Worm (Caenorhabditis elegans): ENCODE results near the gene T23G7.3.

The T23G7.3 gene

DNA sequence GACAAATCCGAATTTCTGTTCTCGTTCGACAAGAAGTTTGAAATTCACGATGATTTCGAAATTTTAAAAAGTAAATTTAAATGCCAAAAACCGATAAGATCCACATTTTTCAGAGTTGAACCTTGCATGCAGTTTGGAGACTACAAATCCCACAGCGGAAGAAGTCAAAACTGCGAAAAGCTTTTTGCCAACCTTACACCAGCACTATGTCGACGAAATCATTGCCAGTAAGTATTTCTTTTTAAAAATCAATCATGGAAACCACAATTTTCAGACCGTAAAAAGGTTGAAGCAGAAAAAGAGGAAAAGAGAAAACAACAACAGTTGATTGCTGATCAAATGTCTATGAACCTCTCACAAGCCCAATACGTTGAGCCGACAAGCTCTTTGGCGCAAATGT is 3.2 kb upstream of the T23G7.3 start:
- TF ChIP-seq snpc-4 (tag; optimal IDR thresholded peaks at IDR 0.05) (no peak), nhr-28 (tag; optimal IDR thresholded peaks at IDR 0.05) (no peak), nhr-237 (tag; optimal IDR thresholded peaks at IDR 0.05) (no peak), cnd-1 (tag; optimal IDR thresholded peaks at IDR 0.05) (no peak), ceh-39 (tag; optimal IDR thresholded peaks at IDR 0.05) (no peak), ham-2 (GFP tag; optimal IDR thresholded peaks at IDR 0.05) (no peak)

ce11 chrII:9170048-9170447 is 2.4 kb upstream of the T23G7.3 start:
- no peak for TF ChIP-seq mls-2 (tag; optimal IDR thresholded peaks at IDR 0.05)
- no peak for TF ChIP-seq blmp-1 (tag; optimal IDR thresholded peaks at IDR 0.05)
- no peak for TF ChIP-seq lsy-2 (tag; optimal IDR thresholded peaks at IDR 0.05)
- no peak for TF ChIP-seq M03D4.4 (tag; optimal IDR thresholded peaks at IDR 0.05)
- TF ChIP-seq unc-120 (tag; optimal IDR thresholded peaks at IDR 0.05; ENCODE audit: poor library complexity, severe bottlenecking), result no peak
- no peak for TF ChIP-seq pha-4 (tag; optimal IDR thresholded peaks at IDR 0.05)
- no peak for TF ChIP-seq hlh-1 (tag; optimal IDR thresholded peaks at IDR 0.05)
- TF ChIP-seq lin-32 (GFP tag; optimal IDR thresholded peaks at IDR 0.05), result no peak
- no peak for TF ChIP-seq nhr-76 (tag; optimal IDR thresholded peaks at IDR 0.05)
- TF ChIP-seq mab-5 (tag; optimal IDR thresholded peaks at IDR 0.05), result no peak
- TF ChIP-seq ceh-43 (GFP tag; optimal IDR thresholded peaks at IDR 0.05), result no peak
- no peak for TF ChIP-seq elt-3 (tag; optimal IDR thresholded peaks at IDR 0.05)
- TF ChIP-seq flh-1 (GFP tag; optimal IDR thresholded peaks at IDR 0.05), result no peak
- TF ChIP-seq nhr-237 (tag; optimal IDR thresholded peaks at IDR 0.05), result no peak

DNA sequence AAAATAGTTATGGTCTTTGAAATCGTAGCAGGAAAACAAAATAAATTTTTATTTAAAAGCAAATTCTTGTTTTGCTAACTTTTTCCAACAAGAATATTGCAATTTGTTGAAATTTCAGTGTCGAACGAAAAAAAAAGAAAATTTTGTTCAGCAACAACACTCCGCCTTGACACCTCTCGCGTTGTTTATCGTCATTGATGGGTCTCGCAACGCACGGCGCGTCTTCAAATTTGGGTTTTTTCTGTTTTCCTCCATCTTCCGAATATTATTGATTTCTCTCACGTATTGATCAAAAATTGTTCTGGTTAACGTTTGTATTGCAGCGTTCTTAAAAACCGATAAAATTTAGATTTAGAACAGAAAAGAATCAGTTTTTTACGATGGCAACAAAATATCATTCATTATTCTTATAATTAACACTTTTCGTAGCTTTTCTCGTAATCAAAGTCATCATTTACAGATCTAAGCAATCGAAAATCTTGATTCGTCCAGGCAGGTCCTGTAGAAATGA is 1.9 kb upstream of the T23G7.3 start, which contains the start of gene dpl-1:
dpl-1 (plus strand) TSS at position 461 of the 511 bp plus-strand sequence.
- TF ChIP-seq elt-1 (tag; optimal IDR thresholded peaks at IDR 0.05; ENCODE audit: borderline replicate concordance, insufficient read depth), result no peak
- no peak for TF ChIP-seq nhr-237 (tag; optimal IDR thresholded peaks at IDR 0.05)
- TF ChIP-seq mep-1 (tag; optimal IDR thresholded peaks at IDR 0.05), result peak; percentile 71
- TF ChIP-seq lsy-2 (tag; optimal IDR thresholded peaks at IDR 0.05), result peak; percentile 24

DNA sequence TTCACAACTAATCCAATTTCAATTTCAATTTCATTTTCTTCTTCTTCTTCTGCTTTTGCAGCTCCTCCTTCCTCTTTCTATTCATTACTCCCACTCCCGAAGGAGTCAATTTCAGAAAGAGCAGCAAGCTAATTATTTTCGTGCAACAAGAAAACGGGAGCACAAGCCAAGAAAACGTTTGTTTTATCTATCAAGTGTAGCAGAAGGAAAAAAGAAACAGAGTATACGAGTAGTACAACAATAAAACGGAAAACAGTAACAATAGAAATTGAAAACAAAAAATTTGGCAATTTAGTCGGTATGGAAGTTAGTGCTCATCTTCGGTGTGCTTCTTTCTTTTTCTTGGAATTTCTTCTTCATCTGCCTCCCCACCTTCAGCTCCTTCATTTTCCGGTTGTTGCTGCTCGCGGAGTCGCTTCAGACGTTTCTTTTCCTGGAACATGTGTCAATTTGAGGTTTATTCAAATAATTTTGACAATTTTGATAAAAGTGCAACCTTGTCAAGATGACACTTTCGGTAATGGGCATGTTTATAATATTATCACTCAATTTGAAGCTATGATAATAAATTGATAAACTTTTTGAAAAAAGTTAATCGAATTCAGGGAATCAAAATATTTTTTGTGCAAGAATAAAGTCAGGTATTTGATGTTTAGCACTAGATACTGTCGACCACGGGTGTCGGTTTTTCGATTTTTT is 1.7 kb downstream of the T23G7.3 start, which contains the start of gene W07A12.8:
W07A12.8 (minus strand) TSS at position 51 of the 699 bp plus-strand sequence.
- no peak for TF ChIP-seq mls-2 (tag; optimal IDR thresholded peaks at IDR 0.05)
- TF ChIP-seq unc-39 (tag; optimal IDR thresholded peaks at IDR 0.05), result no peak
- TF ChIP-seq ces-1 (GFP tag; optimal IDR thresholded peaks at IDR 0.05), result peak; percentile 43
- TF ChIP-seq unc-120 (tag; optimal IDR thresholded peaks at IDR 0.05; ENCODE audit: poor library complexity, severe bottlenecking), result no peak
- no peak for TF ChIP-seq lin-13 (tag; optimal IDR thresholded peaks at IDR 0.05)
- TF ChIP-seq mab-5 (tag; optimal IDR thresholded peaks at IDR 0.05), result no peak

DNA sequence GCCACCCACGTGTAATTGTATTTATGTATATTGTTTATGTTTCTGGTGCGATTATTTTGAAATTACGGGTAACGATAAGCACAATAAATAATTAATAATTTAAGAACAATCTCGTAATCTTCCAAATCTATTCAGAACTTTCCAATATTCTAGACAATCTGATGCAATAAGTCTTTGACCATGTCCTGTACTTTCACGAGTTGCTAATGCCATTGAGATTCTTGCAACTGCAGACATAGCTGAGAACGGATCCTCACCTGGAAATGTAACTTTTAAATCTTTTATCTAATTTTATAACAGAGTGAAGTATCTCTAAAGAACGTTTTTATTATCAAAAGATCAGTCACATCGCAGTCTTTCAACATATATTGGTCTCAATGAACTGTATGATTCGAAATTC is 4.3 kb downstream of the T23G7.3 start:
- no peak for TF ChIP-seq ham-2 (GFP tag; optimal IDR thresholded peaks at IDR 0.05)
- no peak for TF ChIP-seq elt-1 (tag; optimal IDR thresholded peaks at IDR 0.05; ENCODE audit: borderline replicate concordance, insufficient read depth)
- no peak for TF ChIP-seq flh-1 (GFP tag; optimal IDR thresholded peaks at IDR 0.05)

ce11 chrII:9161023-9161422 is 6.6 kb downstream of the T23G7.3 start, which contains the start of gene rhy-1:
Gene rhy-1 (plus strand): TSS chrII:9161379.
- TF ChIP-seq unc-39 (tag; optimal IDR thresholded peaks at IDR 0.05), result no peak
- peak; percentile 42 for TF ChIP-seq elt-3 (tag; optimal IDR thresholded peaks at IDR 0.05)
- TF ChIP-seq lin-13 (tag; optimal IDR thresholded peaks at IDR 0.05), result no peak

DNA sequence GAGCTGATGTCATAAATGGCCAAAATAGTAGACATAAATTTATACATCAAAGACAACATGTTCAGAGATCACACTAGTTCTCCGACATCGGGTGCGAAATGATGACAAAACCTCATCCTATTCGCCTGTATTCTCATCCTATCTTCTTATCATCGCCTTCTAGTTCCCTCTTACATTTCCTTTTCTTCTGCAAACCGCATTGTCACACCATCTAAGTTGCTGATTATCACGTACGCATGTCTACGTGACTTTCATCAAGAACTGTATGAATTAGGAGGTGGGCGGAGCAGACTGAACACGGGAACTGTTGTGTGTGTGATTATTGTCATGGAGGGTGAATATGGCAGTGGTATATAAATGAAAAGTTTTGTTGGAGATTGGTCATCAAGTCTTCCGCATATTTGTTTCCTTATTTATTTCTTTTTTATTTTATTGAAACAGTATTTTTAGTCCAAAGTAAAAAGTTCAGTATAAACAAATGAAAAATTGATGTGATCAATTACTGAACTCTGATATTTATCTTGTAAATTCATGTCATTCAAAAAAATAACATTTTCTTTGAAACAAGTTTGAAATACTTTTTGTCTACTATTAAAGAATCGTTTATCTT is 7.3 kb downstream of the T23G7.3 start:
- TF ChIP-seq ztf-11 (tag; optimal IDR thresholded peaks at IDR 0.05) (no peak), ceh-39 (tag; optimal IDR thresholded peaks at IDR 0.05) (no peak), unc-62 (GFP tag; optimal IDR thresholded peaks at IDR 0.05) (no peak), lsy-2 (tag; optimal IDR thresholded peaks at IDR 0.05) (no peak), flh-1 (GFP tag; optimal IDR thresholded peaks at IDR 0.05) (no peak), nhr-12 (tag; optimal IDR thresholded peaks at IDR 0.05) (no peak), elt-3 (tag; optimal IDR thresholded peaks at IDR 0.05) (peak; percentile 71), lin-13 (tag; optimal IDR thresholded peaks at IDR 0.05) (no peak)

Measured in whole organism, mixed stage, embryonic.